Worm (Caenorhabditis elegans) whole organism, L2 larva: ENCODE results near the gene ets-10.
A peak's percentile ranks its signal among the peaks of the same experiment; 100 is the strongest.

Experiments
- C34F6.9 ChIP-seq: fragments of 150-350 bp; optimal IDR thresholded peaks from 2 replicates; lab custom pipeline; 2014; ENCODE audit warnings: missing biosample characterization, missing genetic modification characterization
- F13H6.1 ChIP-seq: sonication (generic microtip); optimal IDR thresholded peaks from 2 replicates; lab custom pipeline; 2016; ENCODE audit warnings: missing genetic modification characterization, missing compliant biosample characterization
- R02D3.7 ChIP-seq: fragments of 150-350 bp; optimal IDR thresholded peaks from 2 replicates; lab custom pipeline; 2014; ENCODE audit warnings: missing biosample characterization, missing genetic modification characterization
- Y55F3AM.14 ChIP-seq: fragments of 200-800 bp; sonication (Bioruptor generic); optimal IDR thresholded peaks from 2 replicates; lab custom pipeline; 2018; ENCODE audit warnings: mild to moderate bottlenecking, missing genetic modification characterization, missing compliant biosample characterization
- ZK546.5 ChIP-seq: sonication (generic microtip); optimal IDR thresholded peaks from 2 replicates; lab custom pipeline; 2017; ENCODE audit warnings: missing biosample characterization, missing genetic modification characterization
- alr-1 ChIP-seq: fragments of 150-350 bp; optimal IDR thresholded peaks from 2 replicates; lab custom pipeline; 2014; ENCODE audit warnings: missing biosample characterization, missing genetic modification characterization
- aly-2 ChIP-seq: fragments of 150-350 bp; optimal IDR thresholded peaks from 2 replicates; lab custom pipeline; 2014; ENCODE audit warnings: missing biosample characterization, missing genetic modification characterization
- ama-1 ChIP-seq: fragments of 150-350 bp; optimal IDR thresholded peaks from 2 replicates; lab custom pipeline; 2018; ENCODE audit warnings: inconsistent platforms
- blmp-1 ChIP-seq: sonication (generic microtip); optimal IDR thresholded peaks from 2 replicates; lab custom pipeline; 2017; ENCODE audit warnings: missing genetic modification characterization, mild to moderate bottlenecking, missing compliant biosample characterization, antibody characterized with exemption, moderate library complexity; ENCODE audit not compliant: insufficient read depth
- ceh-16 ChIP-seq: fragments of 150-350 bp; optimal IDR thresholded peaks from 2 replicates; lab custom pipeline; 2014; ENCODE audit warnings: missing biosample characterization, missing genetic modification characterization
- crh-2 ChIP-seq: sonication (generic microtip); optimal IDR thresholded peaks from 2 replicates; lab custom pipeline; 2017; ENCODE audit warnings: missing biosample characterization, missing genetic modification characterization
- dmd-4 ChIP-seq: sonication (generic microtip); optimal IDR thresholded peaks from 2 replicates; lab custom pipeline; 2017; ENCODE audit warnings: missing biosample characterization, missing genetic modification characterization
- fos-1 ChIP-seq: fragments of 150-350 bp; optimal IDR thresholded peaks from 2 replicates; lab custom pipeline; 2014; ENCODE audit warnings: missing biosample characterization, missing genetic modification characterization
- gmeb-1 ChIP-seq: fragments of 150-350 bp; optimal IDR thresholded peaks from 2 replicates; lab custom pipeline; 2014; ENCODE audit warnings: missing biosample characterization, missing genetic modification characterization
- lin-13 ChIP-seq: fragments of 150-350 bp; optimal IDR thresholded peaks from 2 replicates; lab custom pipeline; 2014; ENCODE audit warnings: missing biosample characterization, missing genetic modification reagents, missing genetic modification characterization
- lsy-2 ChIP-seq, 2 experiments: fragments of 150-350 bp in 1 of 2; sonication (generic microtip) in 1 of 2; optimal IDR thresholded peaks; 2 replicates each; lab custom pipeline; 2014 to 2017; ENCODE audit warnings: missing biosample characterization in 2 of 2, missing genetic modification characterization in 2 of 2
- mbf-1 ChIP-seq: sonication (generic microtip); optimal IDR thresholded peaks from 2 replicates; lab custom pipeline; 2017; ENCODE audit warnings: missing biosample characterization, missing genetic modification characterization
- mdl-1 ChIP-seq, 2 experiments: fragments of 150-350 bp in 1 of 2; sonication (generic microtip) in 1 of 2; optimal IDR thresholded peaks; 2 replicates each; lab custom pipeline; 2017; ENCODE audit warnings: missing biosample characterization in 2 of 2, missing genetic modification characterization in 2 of 2
- nhr-10 ChIP-seq: sonication (generic microtip); optimal IDR thresholded peaks from 2 replicates; lab custom pipeline; 2017; ENCODE audit warnings: missing biosample characterization, missing genetic modification characterization
- nhr-11 ChIP-seq: fragments of 150-350 bp; optimal IDR thresholded peaks from 2 replicates; lab custom pipeline; 2014; ENCODE audit warnings: missing biosample characterization, missing genetic modification characterization
- nhr-129 ChIP-seq: fragments of 150-350 bp; optimal IDR thresholded peaks from 2 replicates; lab custom pipeline; 2014; ENCODE audit warnings: missing biosample characterization, missing genetic modification characterization
- nhr-21 ChIP-seq: fragments of 150-350 bp; optimal IDR thresholded peaks from 2 replicates; lab custom pipeline; 2014; ENCODE audit warnings: missing biosample characterization, missing genetic modification characterization
- nhr-23 ChIP-seq: fragments of 150-350 bp; optimal IDR thresholded peaks from 2 replicates; lab custom pipeline; 2014; ENCODE audit warnings: missing biosample characterization, missing genetic modification reagents, missing genetic modification characterization
- nhr-237 ChIP-seq: fragments of 150-350 bp; optimal IDR thresholded peaks from 2 replicates; lab custom pipeline; 2014; ENCODE audit warnings: missing biosample characterization, missing genetic modification characterization
- nhr-6 ChIP-seq: fragments of 150-350 bp; optimal IDR thresholded peaks from 2 replicates; lab custom pipeline; 2014; ENCODE audit warnings: missing biosample characterization, missing genetic modification characterization
- nhr-77 ChIP-seq: fragments of 150-350 bp; optimal IDR thresholded peaks from 2 replicates; lab custom pipeline; 2014; ENCODE audit warnings: missing biosample characterization, missing genetic modification characterization
- sem-4 ChIP-seq: fragments of 150-350 bp; optimal IDR thresholded peaks from 2 replicates; lab custom pipeline; 2014; ENCODE audit warnings: missing biosample characterization, missing genetic modification reagents, missing genetic modification characterization
- skn-1 ChIP-seq: sonication (generic microtip); optimal IDR thresholded peaks from 2 replicates; lab custom pipeline; 2017; ENCODE audit warnings: missing biosample characterization, missing genetic modification characterization
- sma-3 ChIP-seq: sonication (generic microtip); optimal IDR thresholded peaks from 2 replicates; lab custom pipeline; 2016; ENCODE audit warnings: missing genetic modification reagents, missing genetic modification characterization, missing compliant biosample characterization
- sma-9 ChIP-seq, 2 experiments: fragments of 150-350 bp in 1 of 2; sonication (generic microtip) in 1 of 2; optimal IDR thresholded peaks; 2 replicates each; lab custom pipeline; 2014 to 2016; ENCODE audit warnings: missing genetic modification characterization in 2 of 2, mild to moderate bottlenecking in 1 of 2, missing biosample characterization in 1 of 2, missing compliant biosample characterization in 1 of 2, missing genetic modification reagents in 1 of 2, moderate library complexity in 1 of 2
- snpc-4 ChIP-seq: fragments of 150-350 bp; optimal IDR thresholded peaks from 2 replicates; lab custom pipeline; 2014; ENCODE audit warnings: missing biosample characterization, missing genetic modification characterization
- unc-39 ChIP-seq: fragments of 150-350 bp; optimal IDR thresholded peaks from 2 replicates; lab custom pipeline; 2014; ENCODE audit warnings: missing biosample characterization, missing genetic modification characterization
- unc-55 ChIP-seq: fragments of 150-350 bp; sonication (generic microtip); optimal IDR thresholded peaks from 3 replicates; lab custom pipeline; 2014; ENCODE audit warnings: missing biosample characterization, missing genetic modification reagents, missing genetic modification characterization
- unc-62 ChIP-seq: fragments of 150-350 bp; optimal IDR thresholded peaks from 2 replicates; lab custom pipeline; 2014; ENCODE audit warnings: missing biosample characterization, missing genetic modification reagents, missing genetic modification characterization
- ztf-1 ChIP-seq: fragments of 200-800 bp; sonication (Bioruptor generic); conservative IDR thresholded peaks from 2 replicates; pipeline ENCODE4 v1.3.6; 2022; ENCODE audit warnings: missing genetic modification characterization, missing compliant biosample characterization
- ztf-11 ChIP-seq: sonication (generic microtip); optimal IDR thresholded peaks from 2 replicates; lab custom pipeline; 2017; ENCODE audit warnings: missing biosample characterization, missing genetic modification characterization

Gene ets-10

DNA sequence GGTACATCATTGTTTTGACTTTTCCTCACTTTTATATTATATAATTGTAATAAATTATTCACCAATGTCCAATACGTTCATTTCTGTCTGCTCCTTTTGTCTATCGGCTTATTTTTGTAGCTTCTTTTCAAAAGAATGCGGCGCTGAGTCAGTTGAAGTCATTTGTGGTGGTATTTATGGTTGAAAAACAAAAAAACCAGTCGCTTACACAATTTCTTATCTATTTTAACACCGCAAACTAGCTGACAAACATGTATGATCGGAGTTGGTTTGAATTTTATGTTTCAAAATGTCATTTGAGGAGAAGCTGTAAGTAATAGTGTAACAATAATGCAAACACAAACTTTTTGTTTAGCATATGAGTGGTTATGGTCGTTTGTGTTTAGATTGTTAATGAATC is at the start of gene ets-10:
Gene ets-10, plus strand, starts transcription at position 201 of the 400 bp plus-strand sequence.
- TF ChIP-seq lin-13 (GFP tag; lab: Kevin White, UChicago) = no peak
- no peak for TF ChIP-seq skn-1 (tag; lab: Kevin White, UChicago)
- no peak for TF ChIP-seq fos-1 (tag; lab: Kevin White, UChicago)
- TF ChIP-seq ztf-11 (tag; lab: Kevin White, UChicago) = no peak
- no peak for TF ChIP-seq Y55F3AM.14 (GFP tag; lab: Kevin White, UChicago)
- TF ChIP-seq ceh-16 (tag; lab: Kevin White, UChicago) = no peak
- TF ChIP-seq sma-3 (GFP tag; lab: Kevin White, UChicago) = no peak
- no peak for TF ChIP-seq sem-4 (tag; lab: Kevin White, UChicago)
- TF ChIP-seq nhr-10 (tag; lab: Kevin White, UChicago) = no peak
- TF ChIP-seq alr-1 (tag; lab: Kevin White, UChicago) = no peak
- TF ChIP-seq unc-62 (GFP tag; lab: Kevin White, UChicago) = no peak
- no peak for TF ChIP-seq C34F6.9 (tag; lab: Kevin White, UChicago)
- TF ChIP-seq mdl-1 (tag; optimal IDR thresholded peaks at IDR 0.05; lab: Kevin White, UChicago) = no peak
- no peak for TF ChIP-seq nhr-77
- no peak for TF ChIP-seq nhr-11
- no peak for TF ChIP-seq ztf-1 (GFP tag; lab: Robert Waterston, UW)
- no peak for TF ChIP-seq blmp-1
- TF ChIP-seq, all 48 proteins: peak for 0

DNA sequence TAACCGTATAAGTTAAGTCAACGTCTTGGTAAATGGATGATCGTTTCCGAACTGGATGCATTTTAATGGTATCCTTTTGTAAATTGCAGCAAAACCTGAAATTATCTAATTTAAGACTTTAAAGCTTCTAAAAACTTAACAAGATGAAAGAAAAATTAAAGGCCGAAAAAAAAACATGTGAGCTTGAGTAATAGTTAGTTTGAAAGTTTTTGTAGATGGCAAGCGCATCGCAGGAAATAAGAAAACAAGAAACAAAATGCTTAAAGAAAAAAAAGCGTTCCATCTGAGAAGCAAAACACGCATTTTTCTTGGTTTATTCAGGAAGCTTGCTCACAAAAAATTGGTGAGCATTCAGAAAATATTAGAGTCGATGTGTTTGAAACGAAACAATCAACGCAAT is 48.2 kb upstream of the ets-10 start, which contains the start of gene rab-37:
Gene rab-37, minus strand, starts transcription at position 101 of the 400 bp plus-strand sequence.
- TF ChIP-seq mdl-1 (tag; optimal IDR thresholded peaks at IDR 0.05; lab: Kevin White, UChicago) (no peak), aly-2 (tag; lab: Kevin White, UChicago) (no peak), nhr-129 (no peak)

DNA sequence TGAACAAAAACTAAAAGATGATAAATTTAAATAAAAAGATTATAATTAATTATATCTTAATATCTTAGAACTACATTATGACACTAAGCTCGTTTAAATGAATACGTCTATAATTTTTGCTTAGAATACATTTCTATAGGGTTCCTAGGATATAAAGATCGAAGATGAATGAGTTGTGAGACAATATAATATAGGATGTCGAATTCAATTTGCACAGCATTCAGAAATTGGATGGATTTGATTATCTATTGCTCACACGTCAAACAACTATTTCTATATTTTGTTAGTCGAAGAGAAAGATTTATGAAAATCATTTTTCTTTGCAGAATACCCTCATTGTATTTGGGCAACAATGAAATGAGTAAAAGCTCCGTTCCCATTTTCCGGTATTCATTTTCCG is 45.0 kb upstream of the ets-10 start:
- TF ChIP-seq unc-55 (GFP tag; lab: Kevin White, UChicago) = no peak
- peak; percentile 69 for TF ChIP-seq sma-9 (GFP tag; optimal IDR thresholded peaks at IDR 0.05; lab: Kevin White, UChicago)
- no peak for TF ChIP-seq sma-9 (tag; optimal IDR thresholded peaks at IDR 0.05; lab: Kevin White, UChicago)

DNA sequence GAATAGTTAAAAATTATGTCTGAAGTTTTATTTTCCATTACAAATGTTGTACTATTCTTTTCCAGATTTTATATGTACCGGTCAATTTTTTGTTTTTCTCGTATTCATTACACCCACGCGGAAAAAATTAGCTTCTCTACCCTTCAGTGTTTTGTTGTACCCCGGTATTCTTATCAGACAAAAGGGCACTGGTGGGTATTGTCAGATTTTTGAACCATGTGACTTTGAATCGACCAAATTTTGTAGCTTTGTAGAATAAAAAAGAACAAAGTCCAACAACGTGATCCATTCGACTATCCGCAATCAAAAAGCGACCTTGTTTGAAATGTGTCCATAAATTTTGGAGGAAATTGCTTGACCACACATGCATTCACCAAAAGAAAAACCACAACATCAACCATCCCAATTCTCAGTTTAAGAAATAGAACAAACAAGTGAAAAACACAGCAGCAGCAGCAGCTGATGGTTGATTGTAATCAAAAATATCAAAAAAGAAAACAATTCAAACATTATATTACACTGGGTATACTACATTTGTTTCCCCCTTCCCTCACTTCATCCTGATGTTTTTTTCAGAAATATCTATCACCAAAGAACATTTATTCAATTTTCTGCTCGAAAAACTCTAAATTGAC is 39.4 kb upstream of the ets-10 start:
- TF ChIP-seq dmd-4 (tag; lab: Kevin White, UChicago) (no peak), nhr-6 (peak; percentile 9), crh-2 (tag; lab: Kevin White, UChicago) (peak; percentile 69), nhr-23 (tag; lab: Kevin White, UChicago) (no peak), sma-9 (GFP tag; optimal IDR thresholded peaks at IDR 0.05; lab: Kevin White, UChicago) (peak; percentile 66), sma-9 (tag; optimal IDR thresholded peaks at IDR 0.05; lab: Kevin White, UChicago) (no peak), gmeb-1 (tag; lab: Kevin White, UChicago) (peak; percentile 8), R02D3.7 (no peak), sma-3 (GFP tag; lab: Kevin White, UChicago) (peak; percentile 15), mbf-1 (no peak), nhr-129 (peak; percentile 1), mdl-1 (tag; optimal IDR thresholded peaks at IDR 0.05; lab: Kevin White, UChicago) (peak in 1 of 2 experiments; percentile 37), nhr-11 (no peak), unc-39 (tag; lab: Kevin White, UChicago) (no peak)

DNA sequence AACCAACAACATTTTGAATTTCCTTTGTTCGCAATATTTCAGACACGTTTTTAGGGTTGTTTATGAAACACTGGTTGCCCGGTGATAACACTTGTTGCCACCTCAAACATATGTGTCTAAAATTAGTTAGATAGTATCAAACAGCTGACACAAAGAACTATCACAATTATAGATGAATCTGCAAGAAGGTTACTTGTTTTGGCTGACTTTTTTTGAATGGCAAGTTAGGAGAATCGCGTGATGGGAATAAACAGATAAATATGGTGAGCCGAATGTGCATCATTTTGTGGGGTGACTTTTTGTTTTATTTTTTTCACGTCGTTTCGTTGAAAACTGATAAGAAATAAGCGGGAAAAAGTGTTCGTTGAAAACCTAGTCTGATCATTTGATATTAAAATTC is 38.9 kb upstream of the ets-10 start:
- TF ChIP-seq sma-9 (GFP tag; optimal IDR thresholded peaks at IDR 0.05; lab: Kevin White, UChicago) = peak; percentile 76
- TF ChIP-seq sma-9 (tag; optimal IDR thresholded peaks at IDR 0.05; lab: Kevin White, UChicago) = no peak
- peak; percentile 75 for TF ChIP-seq crh-2 (tag; lab: Kevin White, UChicago)
- no peak for TF ChIP-seq ceh-16 (tag; lab: Kevin White, UChicago)
- TF ChIP-seq fos-1 (tag; lab: Kevin White, UChicago) = peak; percentile 14
- TF ChIP-seq snpc-4 = no peak

DNA sequence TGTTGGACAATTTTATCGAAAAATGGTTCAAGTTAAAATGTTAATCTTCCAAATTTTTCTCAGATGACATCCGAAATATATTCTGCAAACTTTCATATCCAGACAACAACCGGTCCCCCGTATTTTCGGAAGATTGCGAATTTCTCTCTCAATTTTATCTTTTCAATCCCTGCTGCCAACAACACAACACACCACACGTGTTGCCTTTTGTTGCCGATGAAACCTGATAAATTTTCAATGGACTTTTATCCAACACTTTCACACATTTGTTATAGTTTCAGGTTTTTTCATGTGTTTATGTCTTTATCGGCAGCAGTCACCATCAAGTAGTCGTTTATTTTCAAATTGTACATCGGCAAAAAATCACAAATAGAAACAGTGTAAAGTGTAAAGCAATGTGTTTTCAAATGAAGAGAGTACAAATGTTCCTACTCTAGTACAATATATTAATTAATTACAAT is 37.7 kb upstream of the ets-10 start:
- no peak for TF ChIP-seq C34F6.9 (tag; lab: Kevin White, UChicago)
- TF ChIP-seq sma-9 (GFP tag; optimal IDR thresholded peaks at IDR 0.05; lab: Kevin White, UChicago) = peak; percentile 5
- no peak for TF ChIP-seq sma-9 (tag; optimal IDR thresholded peaks at IDR 0.05; lab: Kevin White, UChicago)
- TF ChIP-seq nhr-237 (tag; lab: Kevin White, UChicago) = no peak
- TF ChIP-seq snpc-4 = no peak
- peak; percentile 11 for TF ChIP-seq F13H6.1
- TF ChIP-seq crh-2 (tag; lab: Kevin White, UChicago) = peak; percentile 61
- peak; percentile 48 for TF ChIP-seq nhr-21 (tag; lab: Kevin White, UChicago)
- peak in 1 of 2 experiments; percentile 20 for TF ChIP-seq lsy-2 (tag; optimal IDR thresholded peaks at IDR 0.05; lab: Kevin White, UChicago)
- peak; percentile 78 for TF ChIP-seq ama-1 (lab: Kevin White, UChicago)
- TF ChIP-seq unc-39 (tag; lab: Kevin White, UChicago) = no peak
- TF ChIP-seq Y55F3AM.14 (GFP tag; lab: Kevin White, UChicago) = peak; percentile 40
- no peak for TF ChIP-seq ztf-1 (GFP tag; lab: Robert Waterston, UW)
- TF ChIP-seq mdl-1 (tag; optimal IDR thresholded peaks at IDR 0.05; lab: Kevin White, UChicago) = no peak
- no peak for TF ChIP-seq ZK546.5 (tag; lab: Kevin White, UChicago)
- TF ChIP-seq, all 48 proteins: peak for 7
